Fruit fly (Drosophila melanogaster) whole organism, pupa: Measurements from ENCODE around the gene CG32152.

ENCODE experiments used
- CG10348 ChIP-seq: fragments of 200-800 bp; sonication (Bioruptor generic); IDR thresholded peaks from 2 replicates; pipeline ENCODE4 v1.3.6; 2022; ENCODE audit warnings: missing biosample characterization, missing genetic modification characterization
- CG12605 ChIP-seq: fragments of 200-800 bp; sonication (Bioruptor generic); IDR thresholded peaks from 2 replicates; pipeline ENCODE4 v1.3.6; 2022; ENCODE audit warnings: missing biosample characterization, missing genetic modification characterization
- CG13204 ChIP-seq: fragments of 200-800 bp; sonication (Bioruptor generic); optimal IDR thresholded peaks from 2 replicates; lab custom pipeline; 2018; ENCODE audit warnings: missing biosample characterization, mild to moderate bottlenecking, missing genetic modification characterization, moderate library complexity
- CG14655 ChIP-seq: fragments of 200-800 bp; sonication (Bioruptor generic); optimal IDR thresholded peaks from 3 replicates; lab custom pipeline; 2017; ENCODE audit warnings: mild to moderate bottlenecking, missing biosample characterization, missing genetic modification reagents, missing genetic modification characterization
- CG15710 ChIP-seq: fragments of 200-800 bp; sonication (Bioruptor generic); optimal IDR thresholded peaks from 2 replicates; lab custom pipeline; 2018; ENCODE audit warnings: missing biosample characterization, mild to moderate bottlenecking, missing genetic modification characterization, moderate library complexity
- CG17806 ChIP-seq: fragments of 200-800 bp; sonication (Bioruptor generic); optimal IDR thresholded peaks from 2 replicates; lab custom pipeline; 2018; ENCODE audit warnings: missing biosample characterization, mild to moderate bottlenecking, missing genetic modification characterization, moderate library complexity
- CG32121 ChIP-seq: fragments of 200-800 bp; sonication (Bioruptor generic); IDR thresholded peaks from 2 replicates; pipeline ENCODE4 v1.3.6; 2022; ENCODE audit warnings: missing biosample characterization, missing genetic modification characterization
- CG34367 ChIP-seq: fragments of 200-800 bp; sonication (Bioruptor generic); optimal IDR thresholded peaks from 2 replicates; lab custom pipeline; 2018; ENCODE audit warnings: missing biosample characterization, mild to moderate bottlenecking, missing genetic modification characterization
- CG4496 ChIP-seq: fragments of 200-800 bp; sonication (Bioruptor generic); IDR thresholded peaks from 3 replicates; pipeline ENCODE4 v1.3.6; 2022; ENCODE audit warnings: missing biosample characterization, missing genetic modification characterization
- CG8159 ChIP-seq: fragments of 200-800 bp; sonication (Bioruptor generic); optimal IDR thresholded peaks from 3 replicates; lab custom pipeline; 2018; ENCODE audit warnings: missing biosample characterization, mild to moderate bottlenecking, missing genetic modification characterization, moderate library complexity
- CG8301 ChIP-seq: fragments of 200-800 bp; sonication (Bioruptor generic); optimal IDR thresholded peaks from 2 replicates; lab custom pipeline; 2018; ENCODE audit warnings: missing biosample characterization, mild to moderate bottlenecking, missing genetic modification characterization
- CG9948 ChIP-seq: fragments of 200-800 bp; sonication (Bioruptor generic); optimal IDR thresholded peaks from 2 replicates; lab custom pipeline; 2018; ENCODE audit warnings: missing biosample characterization, mild to moderate bottlenecking, missing genetic modification characterization, moderate library complexity
- D1 ChIP-seq: fragments of 200-800 bp; sonication (Bioruptor generic); optimal IDR thresholded peaks from 2 replicates; lab custom pipeline; 2018; ENCODE audit warnings: missing biosample characterization, mild to moderate bottlenecking, missing genetic modification characterization, moderate library complexity
- EcR ChIP-seq: fragments of 200-800 bp; sonication (Bioruptor generic); optimal IDR thresholded peaks from 3 replicates; lab custom pipeline; 2019; ENCODE audit warnings: missing biosample characterization, missing genetic modification characterization, mild to moderate bottlenecking, moderate library complexity, missing genetic modification reagents
- Ets98B ChIP-seq: fragments of 200-800 bp; sonication (Bioruptor generic); IDR thresholded peaks from 2 replicates; pipeline ENCODE4 v1.3.6; 2022; ENCODE audit warnings: missing biosample characterization, missing genetic modification characterization
- Pif1A ChIP-seq: fragments of 200-800 bp; sonication (Bioruptor generic); optimal IDR thresholded peaks from 3 replicates; lab custom pipeline; 2016; ENCODE audit warnings: missing biosample characterization, missing genetic modification characterization
- Pif1B ChIP-seq: fragments of 200-800 bp; sonication (Bioruptor generic); optimal IDR thresholded peaks from 3 replicates; lab custom pipeline; 2016; ENCODE audit warnings: missing biosample characterization, missing genetic modification characterization
- Snoo ChIP-seq: fragments of 200-800 bp; sonication (Bioruptor generic); optimal IDR thresholded peaks from 3 replicates; lab custom pipeline; 2017; ENCODE audit warnings: missing biosample characterization, mild to moderate bottlenecking, missing genetic modification characterization, inconsistent platforms
- fd96Ca ChIP-seq: fragments of 200-800 bp; sonication (Bioruptor generic); IDR thresholded peaks from 3 replicates; pipeline ENCODE4 v1.3.6; 2022; ENCODE audit warnings: missing biosample characterization, missing genetic modification characterization
- gl ChIP-seq: fragments of 200-800 bp; sonication (Bioruptor generic); optimal IDR thresholded peaks from 2 replicates; lab custom pipeline; 2018; ENCODE audit warnings: missing biosample characterization, mild to moderate bottlenecking, missing genetic modification characterization
- rn ChIP-seq: fragments of 200-800 bp; sonication (Bioruptor generic); IDR thresholded peaks from 2 replicates; pipeline ENCODE4 v1.3.6; 2022; ENCODE audit warnings: missing biosample characterization, missing genetic modification characterization

CG32152 gene

dm6 chr3L:16151742-16152141, 7.9 kb upstream of the CG32152 start:
- TF ChIP-seq EcR (GFP tag; lab: Kevin White, UChicago), result no peak
- TF ChIP-seq CG4496 (GFP tag; lab: Robert Waterston, UW), result 0 out of 3 replicates have a peak, but pooled peaks have one; percentile 20
- TF ChIP-seq CG8301 (tag; lab: Kevin White, UChicago), result no peak
- TF ChIP-seq Ets98B, result peak; percentile 39; the same call in 1 of the 2 replicates

- TF ChIP-seq CG8159 (tag; lab: Kevin White, UChicago) (no peak), EcR (GFP tag; lab: Kevin White, UChicago) (no peak), CG32121 (GFP tag; lab: Robert Waterston, UW) (0 out of 2 replicates have a peak, but pooled peaks have one; percentile 23), Pif1B (GFP tag; lab: Kevin White, UChicago) (no peak), CG17806 (tag; lab: Kevin White, UChicago) (no peak), CG8301 (tag; lab: Kevin White, UChicago) (no peak)
- TF ChIP-seq, all 21 proteins: peak for 1
Measured at dm6 chr3L:16150850-16151515, 7.1 kb upstream of the CG32152 start.

dm6 chr3L:16150161-16150538, 6.3 kb upstream of the CG32152 start:
- no peak for TF ChIP-seq Ets98B
- no peak for TF ChIP-seq Pif1A
- TF ChIP-seq Snoo (tag; lab: Kevin White, UChicago), result no peak
- peak; percentile 43 for TF ChIP-seq CG32121 (GFP tag; lab: Robert Waterston, UW)
- TF ChIP-seq CG12605 (GFP tag; lab: Robert Waterston, UW), result no peak
- TF ChIP-seq EcR (GFP tag; lab: Kevin White, UChicago), result peak; percentile 72
- TF ChIP-seq CG4496 (GFP tag; lab: Robert Waterston, UW), result no peak
- TF ChIP-seq D1, result no peak

dm6 chr3L:16149418-16150160, 5.8 kb upstream of the CG32152 start:
- peak; percentile 25 for TF ChIP-seq CG13204
- TF ChIP-seq CG12605 (GFP tag; lab: Robert Waterston, UW), result no peak
- TF ChIP-seq Ets98B, result no peak
- no peak for TF ChIP-seq CG10348 (GFP tag; lab: Robert Waterston, UW)
- TF ChIP-seq CG8301 (tag; lab: Kevin White, UChicago), result peak; percentile 10
- TF ChIP-seq Pif1B (GFP tag; lab: Kevin White, UChicago), result no peak
- TF ChIP-seq fd96Ca, result no peak
- TF ChIP-seq CG15710 (tag; lab: Kevin White, UChicago), result peak; percentile 11
- TF ChIP-seq CG14655 (GFP tag; lab: Kevin White, UChicago), result no peak
- TF ChIP-seq Snoo (tag; lab: Kevin White, UChicago), result peak; percentile 52
- TF ChIP-seq CG34367 (tag; lab: Kevin White, UChicago), result no peak
- no peak for TF ChIP-seq gl (tag; lab: Kevin White, UChicago)
- TF ChIP-seq CG8159 (tag; lab: Kevin White, UChicago), result peak; percentile 52
- peak; percentile 14 for TF ChIP-seq CG9948 (tag; lab: Kevin White, UChicago)
- no peak for TF ChIP-seq CG4496 (GFP tag; lab: Robert Waterston, UW)
- no peak for TF ChIP-seq rn (GFP tag; lab: Robert Waterston, UW)

- no peak for TF ChIP-seq CG34367 (tag; lab: Kevin White, UChicago)
- no peak for TF ChIP-seq rn (GFP tag; lab: Robert Waterston, UW)
- TF ChIP-seq D1, result no peak
- TF ChIP-seq CG15710 (tag; lab: Kevin White, UChicago), result peak; percentile 41
- TF ChIP-seq CG8159 (tag; lab: Kevin White, UChicago), result peak; percentile 64
- peak; percentile 45 for TF ChIP-seq Pif1A
- TF ChIP-seq CG17806 (tag; lab: Kevin White, UChicago), result peak; percentile 26
- TF ChIP-seq CG13204, result no peak
- peak; percentile 56 for TF ChIP-seq CG14655 (GFP tag; lab: Kevin White, UChicago)
- TF ChIP-seq CG12605 (GFP tag; lab: Robert Waterston, UW), result no peak
- TF ChIP-seq CG32121 (GFP tag; lab: Robert Waterston, UW), result no peak
- no peak for TF ChIP-seq gl (tag; lab: Kevin White, UChicago)
- TF ChIP-seq Pif1B (GFP tag; lab: Kevin White, UChicago), result peak; percentile 52
- TF ChIP-seq CG9948 (tag; lab: Kevin White, UChicago), result peak; percentile 43
- TF ChIP-seq Ets98B, result no peak
- TF ChIP-seq EcR (GFP tag; lab: Kevin White, UChicago), result no peak
- TF ChIP-seq CG4496 (GFP tag; lab: Robert Waterston, UW), result no peak
- TF ChIP-seq Snoo (tag; lab: Kevin White, UChicago), result peak; percentile 24
- no peak for TF ChIP-seq fd96Ca
- TF ChIP-seq CG8301 (tag; lab: Kevin White, UChicago), result peak; percentile 48
- TF ChIP-seq CG10348 (GFP tag; lab: Robert Waterston, UW), result no peak
Measured at dm6 chr3L:16147819-16148236, 4.0 kb upstream of the CG32152 start.

- TF ChIP-seq CG13204 (peak; percentile 17), Snoo (tag; lab: Kevin White, UChicago) (no peak)
Measured at dm6 chr3L:16147325-16147724, 3.5 kb upstream of the CG32152 start.
